Worm (Caenorhabditis elegans) whole organism, L2 larva: ENCODE measurements around the gene ins-11.

ENCODE experiments used
- C34F6.9 ChIP-seq: fragments of 150-350 bp; optimal IDR thresholded peaks from 2 replicates; lab custom pipeline; 2014; ENCODE audit warnings: missing biosample characterization, missing genetic modification characterization
- F13H6.1 ChIP-seq: sonication (generic microtip); optimal IDR thresholded peaks from 2 replicates; lab custom pipeline; 2016; ENCODE audit warnings: missing genetic modification characterization, missing compliant biosample characterization
- R02D3.7 ChIP-seq: fragments of 150-350 bp; optimal IDR thresholded peaks from 2 replicates; lab custom pipeline; 2014; ENCODE audit warnings: missing biosample characterization, missing genetic modification characterization
- ZK546.5 ChIP-seq: sonication (generic microtip); optimal IDR thresholded peaks from 2 replicates; lab custom pipeline; 2017; ENCODE audit warnings: missing biosample characterization, missing genetic modification characterization
- blmp-1 ChIP-seq: sonication (generic microtip); optimal IDR thresholded peaks from 2 replicates; lab custom pipeline; 2017; ENCODE audit warnings: missing genetic modification characterization, mild to moderate bottlenecking, missing compliant biosample characterization, antibody characterized with exemption, moderate library complexity; ENCODE audit not compliant: insufficient read depth
- ceh-16 ChIP-seq: fragments of 150-350 bp; optimal IDR thresholded peaks from 2 replicates; lab custom pipeline; 2014; ENCODE audit warnings: missing biosample characterization, missing genetic modification characterization
- ceh-82 ChIP-seq: fragments of 150-350 bp; optimal IDR thresholded peaks from 2 replicates; lab custom pipeline; 2014; ENCODE audit warnings: missing biosample characterization, missing genetic modification characterization
- dmd-4 ChIP-seq: sonication (generic microtip); optimal IDR thresholded peaks from 2 replicates; lab custom pipeline; 2017; ENCODE audit warnings: missing biosample characterization, missing genetic modification characterization
- egl-27 ChIP-seq: sonication (generic microtip); optimal IDR thresholded peaks from 3 replicates; lab custom pipeline; 2017; ENCODE audit warnings: missing biosample characterization, missing genetic modification reagents, missing genetic modification characterization
- elt-1 ChIP-seq: fragments of 150-350 bp; optimal IDR thresholded peaks from 2 replicates; lab custom pipeline; 2014; ENCODE audit warnings: missing biosample characterization, missing genetic modification characterization
- elt-3 ChIP-seq: sonication (generic microtip); optimal IDR thresholded peaks from 2 replicates; lab custom pipeline; 2017; ENCODE audit warnings: missing biosample characterization, missing genetic modification characterization
- gmeb-1 ChIP-seq: fragments of 150-350 bp; optimal IDR thresholded peaks from 2 replicates; lab custom pipeline; 2014; ENCODE audit warnings: missing biosample characterization, missing genetic modification characterization
- lin-11 ChIP-seq: fragments of 150-350 bp; sonication (generic microtip); optimal IDR thresholded peaks from 2 replicates; lab custom pipeline; 2014; ENCODE audit warnings: missing biosample characterization, missing genetic modification characterization, inconsistent platforms, mixed read lengths
- lsy-2 ChIP-seq, 2 experiments: fragments of 150-350 bp in 1 of 2; sonication (generic microtip) in 1 of 2; optimal IDR thresholded peaks; 2 replicates each; lab custom pipeline; 2014 to 2017; ENCODE audit warnings: missing biosample characterization in 2 of 2, missing genetic modification characterization in 2 of 2
- mab-5 ChIP-seq: fragments of 150-350 bp; optimal IDR thresholded peaks from 2 replicates; lab custom pipeline; 2014; ENCODE audit warnings: missing biosample characterization, missing genetic modification characterization
- mbf-1 ChIP-seq: sonication (generic microtip); optimal IDR thresholded peaks from 2 replicates; lab custom pipeline; 2017; ENCODE audit warnings: missing biosample characterization, missing genetic modification characterization
- mdl-1 ChIP-seq, 2 experiments: fragments of 150-350 bp in 1 of 2; sonication (generic microtip) in 1 of 2; optimal IDR thresholded peaks; 2 replicates each; lab custom pipeline; 2017; ENCODE audit warnings: missing biosample characterization in 2 of 2, missing genetic modification characterization in 2 of 2
- nhr-11 ChIP-seq: fragments of 150-350 bp; optimal IDR thresholded peaks from 2 replicates; lab custom pipeline; 2014; ENCODE audit warnings: missing biosample characterization, missing genetic modification characterization
- nhr-12 ChIP-seq: fragments of 150-350 bp; optimal IDR thresholded peaks from 2 replicates; lab custom pipeline; 2014; ENCODE audit warnings: missing biosample characterization, missing genetic modification characterization
- nhr-129 ChIP-seq: fragments of 150-350 bp; optimal IDR thresholded peaks from 2 replicates; lab custom pipeline; 2014; ENCODE audit warnings: missing biosample characterization, missing genetic modification characterization
- nhr-21 ChIP-seq: fragments of 150-350 bp; optimal IDR thresholded peaks from 2 replicates; lab custom pipeline; 2014; ENCODE audit warnings: missing biosample characterization, missing genetic modification characterization
- nhr-23 ChIP-seq: fragments of 150-350 bp; optimal IDR thresholded peaks from 2 replicates; lab custom pipeline; 2014; ENCODE audit warnings: missing biosample characterization, missing genetic modification reagents, missing genetic modification characterization
- nhr-237 ChIP-seq: fragments of 150-350 bp; optimal IDR thresholded peaks from 2 replicates; lab custom pipeline; 2014; ENCODE audit warnings: missing biosample characterization, missing genetic modification characterization
- nhr-25 ChIP-seq: fragments of 150-350 bp; sonication (generic microtip); optimal IDR thresholded peaks from 3 replicates; lab custom pipeline; 2014; ENCODE audit warnings: missing biosample characterization, missing genetic modification characterization
- nhr-6 ChIP-seq: fragments of 150-350 bp; optimal IDR thresholded peaks from 2 replicates; lab custom pipeline; 2014; ENCODE audit warnings: missing biosample characterization, missing genetic modification characterization
- nhr-77 ChIP-seq: fragments of 150-350 bp; optimal IDR thresholded peaks from 2 replicates; lab custom pipeline; 2014; ENCODE audit warnings: missing biosample characterization, missing genetic modification characterization
- peb-1 ChIP-seq: fragments of 150-350 bp; optimal IDR thresholded peaks from 2 replicates; lab custom pipeline; 2014; ENCODE audit warnings: missing biosample characterization, missing genetic modification characterization
- sem-4 ChIP-seq: fragments of 150-350 bp; optimal IDR thresholded peaks from 2 replicates; lab custom pipeline; 2014; ENCODE audit warnings: missing biosample characterization, missing genetic modification reagents, missing genetic modification characterization
- sma-3 ChIP-seq: sonication (generic microtip); optimal IDR thresholded peaks from 2 replicates; lab custom pipeline; 2016; ENCODE audit warnings: missing genetic modification reagents, missing genetic modification characterization, missing compliant biosample characterization
- sma-9 ChIP-seq, 2 experiments: fragments of 150-350 bp in 1 of 2; sonication (generic microtip) in 1 of 2; optimal IDR thresholded peaks; 2 replicates each; lab custom pipeline; 2014 to 2016; ENCODE audit warnings: missing genetic modification characterization in 2 of 2, mild to moderate bottlenecking in 1 of 2, missing biosample characterization in 1 of 2, missing compliant biosample characterization in 1 of 2, missing genetic modification reagents in 1 of 2, moderate library complexity in 1 of 2
- unc-39 ChIP-seq: fragments of 150-350 bp; optimal IDR thresholded peaks from 2 replicates; lab custom pipeline; 2014; ENCODE audit warnings: missing biosample characterization, missing genetic modification characterization
- ztf-1 ChIP-seq: fragments of 200-800 bp; sonication (Bioruptor generic); conservative IDR thresholded peaks from 2 replicates; pipeline ENCODE4 v1.3.6; 2022; ENCODE audit warnings: missing genetic modification characterization, missing compliant biosample characterization
- ztf-11 ChIP-seq: sonication (generic microtip); optimal IDR thresholded peaks from 2 replicates; lab custom pipeline; 2017; ENCODE audit warnings: missing biosample characterization, missing genetic modification characterization
- ztf-4 ChIP-seq: fragments of 150-350 bp; optimal IDR thresholded peaks from 2 replicates; lab custom pipeline; 2014; ENCODE audit warnings: missing biosample characterization, missing genetic modification characterization

The ins-11 gene

ce11 chrII:5518055-5518454, 38.5 kb upstream of the ins-11 start:
- TF ChIP-seq elt-1: no peak

ce11 chrII:5518910-5519309, 37.6 kb upstream of the ins-11 start, which contains the start of gene ZK177.2:
Gene ZK177.2 (plus strand): TSS chrII:5519210.
- TF ChIP-seq C34F6.9 (no peak), nhr-129 (tag; lab: Kevin White, UChicago) (no peak), peb-1 (tag; lab: Kevin White, UChicago) (no peak), ztf-4 (tag; lab: Kevin White, UChicago) (no peak), mbf-1 (tag; lab: Kevin White, UChicago) (no peak), F13H6.1 (tag; lab: Kevin White, UChicago) (no peak), elt-1 (no peak)

ce11 chrII:5521411-5521810, 35.1 kb upstream of the ins-11 start, which contains the start of gene ZK177.12:
Gene ZK177.12 (plus strand): TSS chrII:5521711.
- no peak for TF ChIP-seq mbf-1 (tag; lab: Kevin White, UChicago)
- no peak for TF ChIP-seq ceh-82 (tag; lab: Kevin White, UChicago)
- no peak for TF ChIP-seq mab-5 (tag; lab: Kevin White, UChicago)
- TF ChIP-seq ztf-11 (tag; lab: Kevin White, UChicago): no peak
- TF ChIP-seq C34F6.9: no peak
- TF ChIP-seq nhr-129 (tag; lab: Kevin White, UChicago): no peak
- TF ChIP-seq R02D3.7: no peak
- TF ChIP-seq ztf-4 (tag; lab: Kevin White, UChicago): no peak
- TF ChIP-seq lin-11 (tag; lab: Kevin White, UChicago): no peak
- no peak for TF ChIP-seq dmd-4
- TF ChIP-seq nhr-77: no peak
- TF ChIP-seq unc-39 (tag; lab: Kevin White, UChicago): no peak
- TF ChIP-seq mdl-1 (tag; optimal IDR thresholded peaks at IDR 0.05; lab: Kevin White, UChicago): no peak
- TF ChIP-seq F13H6.1 (tag; lab: Kevin White, UChicago): no peak
- TF ChIP-seq lsy-2 (tag; optimal IDR thresholded peaks at IDR 0.05; lab: Kevin White, UChicago): no peak
- no peak for TF ChIP-seq sma-3 (GFP tag; lab: Kevin White, UChicago)
- TF ChIP-seq nhr-237 (tag; lab: Kevin White, UChicago): no peak
- no peak for TF ChIP-seq sem-4 (tag; lab: Kevin White, UChicago)
- TF ChIP-seq elt-1: no peak
- no peak for TF ChIP-seq peb-1 (tag; lab: Kevin White, UChicago)

- TF ChIP-seq unc-39 (tag; lab: Kevin White, UChicago) (no peak), lsy-2 (tag; optimal IDR thresholded peaks at IDR 0.05; lab: Kevin White, UChicago) (no peak), lin-11 (tag; lab: Kevin White, UChicago) (no peak), nhr-129 (tag; lab: Kevin White, UChicago) (no peak), ceh-16 (tag; lab: Kevin White, UChicago) (no peak), nhr-6 (tag; lab: Kevin White, UChicago) (no peak), ZK546.5 (no peak), nhr-237 (tag; lab: Kevin White, UChicago) (no peak), blmp-1 (tag; lab: Kevin White, UChicago) (no peak), nhr-25 (tag; lab: Kevin White, UChicago) (no peak), nhr-12 (tag; lab: Kevin White, UChicago) (no peak)
Observed at ce11 chrII:5522637-5523036, 33.9 kb upstream of the ins-11 start, which contains the start of gene ZK177.11. Gene ZK177.11 (plus strand): TSS chrII:5522937.

DNA sequence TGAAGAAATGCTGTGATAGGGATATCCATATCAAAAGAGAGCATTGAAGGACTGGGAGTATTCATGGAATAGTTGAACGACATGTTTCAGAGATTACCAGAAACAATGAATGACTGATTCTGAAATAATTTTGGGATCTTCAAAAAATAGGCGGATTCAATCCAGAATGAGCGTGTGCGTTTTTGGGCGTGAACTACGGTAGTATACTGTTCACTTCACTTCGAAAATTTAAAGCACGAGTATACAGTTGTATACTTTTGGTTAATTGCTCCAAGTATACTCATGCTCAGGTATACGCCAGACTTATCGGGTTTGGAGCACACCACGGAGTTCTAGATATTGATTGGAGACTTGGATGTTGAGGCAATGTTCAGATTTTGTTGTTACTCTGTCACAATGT, 31.2 kb upstream of the ins-11 start, which contains the start of gene tbx-35:
TSS of gene tbx-35 (minus strand) at position 101 of the 400 bp plus-strand sequence.
- TF ChIP-seq nhr-23 (tag; lab: Kevin White, UChicago): no peak
- no peak for TF ChIP-seq elt-1
- TF ChIP-seq ztf-11 (tag; lab: Kevin White, UChicago): no peak
- no peak for TF ChIP-seq nhr-129 (tag; lab: Kevin White, UChicago)
- TF ChIP-seq ztf-1 (GFP tag; lab: Robert Waterston, UW): no peak
- no peak for TF ChIP-seq nhr-11
- no peak for TF ChIP-seq egl-27
- TF ChIP-seq sma-3 (GFP tag; lab: Kevin White, UChicago): no peak
- TF ChIP-seq nhr-12 (tag; lab: Kevin White, UChicago): no peak
- TF ChIP-seq lin-11 (tag; lab: Kevin White, UChicago): no peak
- no peak for TF ChIP-seq ceh-82 (tag; lab: Kevin White, UChicago)
- TF ChIP-seq blmp-1 (tag; lab: Kevin White, UChicago): no peak
- no peak for TF ChIP-seq nhr-21 (tag; lab: Kevin White, UChicago)
- no peak for TF ChIP-seq gmeb-1 (tag; lab: Kevin White, UChicago)
- TF ChIP-seq elt-3: no peak
- TF ChIP-seq sma-9 (GFP tag; optimal IDR thresholded peaks at IDR 0.05; lab: Kevin White, UChicago): no peak
- TF ChIP-seq sma-9 (tag; optimal IDR thresholded peaks at IDR 0.05; lab: Kevin White, UChicago): no peak
